Worm (Caenorhabditis elegans) whole organism, L4 larva: ENCODE results near the gene W01A11.7.

Experiments used
- F37D6.2 ChIP-seq: sonication (generic microtip); optimal IDR thresholded peaks from 2 replicates; lab custom pipeline; 2016; ENCODE audit warnings: mild to moderate bottlenecking, missing genetic modification characterization, missing compliant biosample characterization
- F44E2.7 ChIP-seq: fragments of 200-800 bp; sonication (Bioruptor generic); IDR thresholded peaks from 2 replicates; pipeline ENCODE4 v2.1.2; 2022; ENCODE audit warnings: missing genetic modification characterization, missing compliant biosample characterization
- T26A8.4 ChIP-seq: fragments of 200-800 bp; sonication (Bioruptor generic); IDR thresholded peaks from 2 replicates; pipeline ENCODE4 v1.3.6; 2022; ENCODE audit warnings: missing genetic modification characterization, missing compliant biosample characterization
- Y48G9A.11 ChIP-seq: fragments of 200-800 bp; sonication (Bioruptor generic); IDR thresholded peaks from 2 replicates; pipeline ENCODE4 v1.3.6; 2022; ENCODE audit warnings: missing genetic modification reagents, missing genetic modification characterization, missing compliant biosample characterization
- aha-1 ChIP-seq: fragments of 150-350 bp; peaks from one replicate; lab custom pipeline; 2014; ENCODE audit warnings: missing biosample characterization, missing genetic modification characterization
- arid-1 ChIP-seq: fragments of 200-800 bp; sonication (Bioruptor generic); conservative IDR thresholded peaks from 2 replicates; pipeline ENCODE4 v1.3.6; 2022; ENCODE audit warnings: missing genetic modification reagents, missing genetic modification characterization, missing compliant biosample characterization
- ceh-20 ChIP-seq: fragments of 200-800 bp; sonication (Bioruptor generic); IDR thresholded peaks from 2 replicates; pipeline ENCODE4 v1.3.6; 2022; ENCODE audit warnings: missing genetic modification reagents, missing genetic modification characterization, missing compliant biosample characterization
- ceh-28 ChIP-seq: fragments of 150-350 bp; optimal IDR thresholded peaks from 2 replicates; lab custom pipeline; 2014; ENCODE audit warnings: missing biosample characterization, missing genetic modification reagents, missing genetic modification characterization
- ceh-62 ChIP-seq: sonication (generic microtip); optimal IDR thresholded peaks from 2 replicates; lab custom pipeline; 2017; ENCODE audit warnings: missing biosample characterization, missing genetic modification characterization
- ctbp-1 ChIP-seq: fragments of 200-800 bp; sonication (Bioruptor generic); IDR thresholded peaks from 2 replicates; pipeline ENCODE4 v1.3.6; 2022; ENCODE audit warnings: missing genetic modification reagents, missing genetic modification characterization, missing compliant biosample characterization
- daf-16 ChIP-seq, 3 experiments: sonication (generic microtip); optimal IDR thresholded peaks; 2 replicates each; lab custom pipeline; 2016 to 2017; ENCODE audit warnings: missing genetic modification characterization in 3 of 3, missing genetic modification reagents in 3 of 3, mild to moderate bottlenecking in 2 of 3, missing compliant biosample characterization in 2 of 3, missing biosample characterization in 1 of 3, moderate library complexity in 1 of 3
- dmd-6 ChIP-seq: fragments of 200-800 bp; sonication (Bioruptor generic); IDR thresholded peaks from 2 replicates; pipeline ENCODE4 v1.3.6; 2022; ENCODE audit warnings: missing genetic modification reagents, missing genetic modification characterization, missing compliant biosample characterization
- dmd-9 ChIP-seq: fragments of 200-800 bp; sonication (Bioruptor generic); IDR thresholded peaks from 2 replicates; pipeline ENCODE4 v1.3.6; 2022; ENCODE audit warnings: missing genetic modification reagents, missing genetic modification characterization, missing compliant biosample characterization
- dpl-1 ChIP-seq: fragments of 150-350 bp; optimal IDR thresholded peaks from 2 replicates; lab custom pipeline; 2014; ENCODE audit warnings: missing biosample characterization, missing genetic modification reagents, missing genetic modification characterization
- dve-1 ChIP-seq: sonication (generic microtip); optimal IDR thresholded peaks from 2 replicates; lab custom pipeline; 2017; ENCODE audit warnings: antibody characterized with exemption, mild to moderate bottlenecking, missing genetic modification characterization, missing compliant biosample characterization; ENCODE audit not compliant: insufficient read depth
- egl-27 ChIP-seq: sonication (generic microtip); optimal IDR thresholded peaks from 3 replicates; lab custom pipeline; 2017; ENCODE audit warnings: missing biosample characterization, missing genetic modification reagents, missing genetic modification characterization
- egl-43 ChIP-seq: fragments of 200-800 bp; sonication (Bioruptor generic); IDR thresholded peaks from 2 replicates; pipeline ENCODE4 v1.3.6; 2022; ENCODE audit warnings: missing genetic modification reagents, missing genetic modification characterization, missing compliant biosample characterization
- hif-1 ChIP-seq, 2 experiments: sonication (generic microtip); optimal IDR thresholded peaks; 2 replicates each; lab custom pipeline; 2016 to 2017; ENCODE audit warnings: missing compliant biosample characterization in 2 of 2, missing genetic modification characterization in 2 of 2, missing genetic modification reagents in 2 of 2, missing genotype in 2 of 2, mild to moderate bottlenecking in 1 of 2
- hlh-11 ChIP-seq: fragments of 200-800 bp; sonication (Bioruptor generic); optimal IDR thresholded peaks from 2 replicates; lab custom pipeline; 2018; ENCODE audit warnings: mild to moderate bottlenecking, missing genetic modification characterization, missing compliant biosample characterization
- hlh-30 ChIP-seq: sonication (generic microtip); optimal IDR thresholded peaks from 2 replicates; lab custom pipeline; 2017; ENCODE audit warnings: antibody characterized with exemption, mild to moderate bottlenecking, missing genetic modification characterization, missing compliant biosample characterization; ENCODE audit not compliant: insufficient read depth
- hmg-1.1 ChIP-seq: fragments of 200-800 bp; sonication (Bioruptor generic); IDR thresholded peaks from 2 replicates; pipeline ENCODE4 v1.3.6; 2022; ENCODE audit warnings: missing genetic modification reagents, missing genetic modification characterization, missing compliant biosample characterization
- lin-13 ChIP-seq: fragments of 150-350 bp; optimal IDR thresholded peaks from 2 replicates; lab custom pipeline; 2014; ENCODE audit warnings: missing biosample characterization, missing genetic modification reagents, missing genetic modification characterization
- lin-38 ChIP-seq: fragments of 200-800 bp; sonication (Bioruptor generic); IDR thresholded peaks from 2 replicates; pipeline ENCODE4 v1.3.6; 2022; ENCODE audit warnings: missing genetic modification reagents, missing genetic modification characterization, missing compliant biosample characterization
- lin-39 ChIP-seq: fragments of 150-350 bp; optimal IDR thresholded peaks from 2 replicates; lab custom pipeline; 2014; ENCODE audit warnings: missing biosample characterization, missing genetic modification reagents, missing genetic modification characterization
- madf-9 ChIP-seq: fragments of 200-800 bp; sonication (Bioruptor generic); conservative IDR thresholded peaks from 2 replicates; pipeline ENCODE4 v1.3.6; 2022; ENCODE audit warnings: missing genetic modification reagents, missing genetic modification characterization, missing compliant biosample characterization
- mdl-1 ChIP-seq, 2 experiments: fragments of 150-350 bp in 1 of 2; sonication (generic microtip) in 1 of 2; optimal IDR thresholded peaks; 2 replicates each; lab custom pipeline; 2014 to 2017; ENCODE audit warnings: missing biosample characterization in 2 of 2, missing genetic modification characterization in 2 of 2
- nhr-28 ChIP-seq: fragments of 150-350 bp; optimal IDR thresholded peaks from 2 replicates; lab custom pipeline; 2014; ENCODE audit warnings: missing biosample characterization, missing genetic modification characterization
- nhr-42 ChIP-seq: fragments of 200-800 bp; sonication (Bioruptor generic); IDR thresholded peaks from 2 replicates; pipeline ENCODE4 v1.3.6; 2022; ENCODE audit warnings: missing genetic modification characterization, missing compliant biosample characterization
- nhr-48 ChIP-seq: sonication (generic microtip); optimal IDR thresholded peaks from 2 replicates; lab custom pipeline; 2016; ENCODE audit warnings: mild to moderate bottlenecking, missing genetic modification characterization, missing compliant biosample characterization
- nhr-6 ChIP-seq: fragments of 150-350 bp; optimal IDR thresholded peaks from 2 replicates; lab custom pipeline; 2014; ENCODE audit warnings: missing biosample characterization, missing genetic modification characterization
- pha-4 ChIP-seq, 2 experiments: fragments of 150-350 bp in 1 of 2; fragments of 200-800 bp in 1 of 2; sonication (Bioruptor generic) in 1 of 2; IDR thresholded peaks in 1 of 2; optimal IDR thresholded peaks in 1 of 2; 2 replicates each; pipeline versions ENCODE4 v1.3.6 to Lab custom; 2014 to 2022; ENCODE audit warnings: missing genetic modification characterization in 2 of 2, missing genetic modification reagents in 2 of 2, missing biosample characterization in 1 of 2, missing compliant biosample characterization in 1 of 2
- pqm-1 ChIP-seq: sonication (generic microtip); optimal IDR thresholded peaks from 2 replicates; lab custom pipeline; 2017; ENCODE audit warnings: missing biosample characterization, missing genetic modification characterization
- saeg-2 ChIP-seq: fragments of 200-800 bp; sonication (Bioruptor generic); IDR thresholded peaks from 2 replicates; pipeline ENCODE4 v1.3.6; 2022; ENCODE audit warnings: missing genetic modification reagents, missing genetic modification characterization, missing compliant biosample characterization
- snpc-1.2 ChIP-seq: fragments of 200-800 bp; sonication (Bioruptor generic); IDR thresholded peaks from 2 replicates; pipeline ENCODE4 v1.3.6; 2022; ENCODE audit warnings: missing genetic modification reagents, missing genetic modification characterization, missing compliant biosample characterization
- unc-130 ChIP-seq: sonication (generic microtip); optimal IDR thresholded peaks from 2 replicates; lab custom pipeline; 2016; ENCODE audit warnings: missing genetic modification reagents, missing genetic modification characterization, missing compliant biosample characterization
- unc-39 ChIP-seq: sonication (generic microtip); optimal IDR thresholded peaks from 2 replicates; lab custom pipeline; 2017; ENCODE audit warnings: missing biosample characterization, missing genetic modification characterization
- unc-62 ChIP-seq, 3 experiments: fragments of 150-350 bp in 1 of 3; sonication (generic microtip); optimal IDR thresholded peaks in 2 of 3; peaks in 1 of 3; 1 replicate in 1 of 3; 2 replicates in 2 of 3; lab custom pipeline; 2014 to 2017; ENCODE audit warnings: missing biosample characterization in 3 of 3, missing genetic modification characterization in 3 of 3, missing genetic modification reagents in 3 of 3, missing genotype in 1 of 3
- zip-11 ChIP-seq: fragments of 200-800 bp; sonication (Bioruptor generic); IDR thresholded peaks from 2 replicates; pipeline ENCODE4 v1.3.6; 2022; ENCODE audit warnings: missing genetic modification characterization, missing compliant biosample characterization
- ztf-11 ChIP-seq: fragments of 150-350 bp; optimal IDR thresholded peaks from 2 replicates; lab custom pipeline; 2014; ENCODE audit warnings: missing biosample characterization, missing genetic modification characterization

The W01A11.7 gene

ce11 chrV:6549148-6549547, 44.0 kb upstream of the W01A11.7 start, which contains the start of gene K04A8.20:
K04A8.20 (plus strand) TSS chrV:6549448.
- TF ChIP-seq lin-39: no peak
- TF ChIP-seq nhr-6: no peak
- no peak for TF ChIP-seq nhr-42 (GFP tag; lab: Robert Waterston, UW)
- no peak for TF ChIP-seq snpc-1.2
- no peak for TF ChIP-seq hmg-1.1 (GFP tag; lab: Robert Waterston, UW)
- TF ChIP-seq dve-1 (tag; lab: Kevin White, UChicago): peak; percentile 2
- TF ChIP-seq dmd-9: no peak
- TF ChIP-seq ztf-11: no peak
- no peak for TF ChIP-seq unc-130 (GFP tag; lab: Kevin White, UChicago)

- no peak for TF ChIP-seq ctbp-1 (GFP tag; lab: Robert Waterston, UW)
- TF ChIP-seq lin-13 (GFP tag; lab: Kevin White, UChicago): no peak
- TF ChIP-seq F44E2.7 (GFP tag; lab: Robert Waterston, UW): no peak
- no peak for TF ChIP-seq egl-43 (GFP tag; lab: Robert Waterston, UW)
- TF ChIP-seq unc-130 (GFP tag; lab: Kevin White, UChicago): no peak
- TF ChIP-seq zip-11 (GFP tag; lab: Robert Waterston, UW): no peak
- peak; percentile 37 for TF ChIP-seq aha-1 (tag; lab: Kevin White, UChicago)
- no peak for TF ChIP-seq pha-4 (GFP tag; IDR thresholded peaks at IDR 0.05; lab: Robert Waterston, UW)
- no peak for TF ChIP-seq pha-4 (tag; optimal IDR thresholded peaks at IDR 0.05; lab: Kevin White, UChicago)
- peak in 1 of 2 experiments; percentile 8 for TF ChIP-seq mdl-1 (tag; optimal IDR thresholded peaks at IDR 0.05; lab: Kevin White, UChicago)
- TF ChIP-seq nhr-48 (tag; lab: Kevin White, UChicago): no peak
- TF ChIP-seq egl-27: no peak
- TF ChIP-seq unc-62 (GFP tag; optimal IDR thresholded peaks at IDR 0.05 in 1 of 2; lab: Kevin White, UChicago): peak in 1 of 2 experiments; percentile 95
- no peak for TF ChIP-seq unc-62 (tag; optimal IDR thresholded peaks at IDR 0.05; lab: Kevin White, UChicago)
- TF ChIP-seq dve-1 (tag; lab: Kevin White, UChicago): peak; percentile 22
- TF ChIP-seq saeg-2 (GFP tag; lab: Robert Waterston, UW): no peak
- TF ChIP-seq hmg-1.1 (GFP tag; lab: Robert Waterston, UW): no peak
- TF ChIP-seq dpl-1 (GFP tag; lab: Kevin White, UChicago): no peak
- TF ChIP-seq unc-39 (tag; lab: Kevin White, UChicago): no peak
- TF ChIP-seq hif-1 (tag; optimal IDR thresholded peaks at IDR 0.05; lab: Kevin White, UChicago): no peak
- TF ChIP-seq lin-38 (GFP tag; lab: Robert Waterston, UW): no peak
- no peak for TF ChIP-seq ceh-62 (tag; lab: Kevin White, UChicago)
- no peak for TF ChIP-seq lin-39
- no peak for TF ChIP-seq Y48G9A.11 (GFP tag; lab: Robert Waterston, UW)
- TF ChIP-seq, all 104 proteins: peak for 4
Observed at ce11 chrV:6548309-6548708, 43.1 kb upstream of the W01A11.7 start.

DNA sequence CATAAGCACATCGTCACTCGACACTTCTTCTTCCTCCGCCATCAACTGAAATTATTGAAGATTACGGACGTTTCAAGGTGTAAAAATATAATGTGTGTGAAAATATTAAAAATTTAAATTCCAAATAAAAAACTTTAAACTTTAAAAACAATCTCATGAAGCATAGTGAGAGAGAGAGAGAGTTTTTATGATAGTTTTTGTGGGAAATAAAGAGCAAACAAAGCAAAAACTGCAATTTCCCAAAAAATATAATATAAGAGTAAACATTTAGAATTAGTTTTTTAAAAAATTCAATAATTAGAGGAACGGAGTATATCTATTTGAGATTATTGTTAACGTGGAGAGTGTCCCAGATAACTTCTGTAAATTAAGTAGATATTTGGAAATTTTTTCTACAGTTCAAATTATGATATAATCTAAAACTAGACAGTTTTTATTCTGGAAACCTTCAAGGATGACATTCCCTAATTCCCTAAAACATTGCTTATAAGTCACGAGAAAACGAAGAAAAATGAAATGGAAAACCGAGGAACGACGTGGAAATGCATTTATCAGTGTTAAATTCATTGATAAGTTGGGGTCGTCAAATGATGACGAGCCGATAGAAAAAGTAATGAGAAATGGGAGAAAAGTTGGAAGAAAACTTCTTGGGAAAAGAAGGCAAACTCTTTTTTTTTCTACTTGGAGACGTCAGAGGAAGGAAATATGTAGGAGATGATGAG, 41.4 kb upstream of the W01A11.7 start, which contains the start of gene dre-1:
dre-1 (minus strand) TSS at position 51 of the 722 bp plus-strand sequence.
- TF ChIP-seq daf-16 (GFP tag; optimal IDR thresholded peaks at IDR 0.05; lab: Kevin White, UChicago): no peak
- peak; percentile 26 for TF ChIP-seq daf-16 (tag; optimal IDR thresholded peaks at IDR 0.05; lab: Kevin White, UChicago)
- TF ChIP-seq nhr-28 (tag; lab: Kevin White, UChicago): peak; percentile 45
- no peak for TF ChIP-seq ceh-28 (tag; lab: Kevin White, UChicago)
- TF ChIP-seq arid-1 (GFP tag; lab: Robert Waterston, UW): no peak
- no peak for TF ChIP-seq madf-9 (GFP tag; lab: Robert Waterston, UW)
- TF ChIP-seq dmd-6 (GFP tag; lab: Robert Waterston, UW): 0 out of 2 replicates have a peak, but pooled peaks have one; percentile 18
- peak; percentile 62 for TF ChIP-seq dve-1 (tag; lab: Kevin White, UChicago)
- TF ChIP-seq snpc-1.2: no peak
- TF ChIP-seq F37D6.2 (tag; lab: Kevin White, UChicago): no peak
- peak; percentile 11 for TF ChIP-seq hlh-30 (tag; lab: Kevin White, UChicago)
- TF ChIP-seq lin-38 (GFP tag; lab: Robert Waterston, UW): no peak
- peak; percentile 14 for TF ChIP-seq hlh-11 (tag; lab: Kevin White, UChicago)
- no peak for TF ChIP-seq egl-43 (GFP tag; lab: Robert Waterston, UW)
- no peak for TF ChIP-seq T26A8.4 (GFP tag; lab: Robert Waterston, UW)
- peak; percentile 71 for TF ChIP-seq aha-1 (tag; lab: Kevin White, UChicago)
- no peak for TF ChIP-seq ceh-20 (GFP tag; lab: Robert Waterston, UW)
- peak; percentile 37 for TF ChIP-seq pqm-1 (tag; lab: Kevin White, UChicago)
